Worm (Caenorhabditis elegans): ENCODE results near the gene str-40.

DNA sequence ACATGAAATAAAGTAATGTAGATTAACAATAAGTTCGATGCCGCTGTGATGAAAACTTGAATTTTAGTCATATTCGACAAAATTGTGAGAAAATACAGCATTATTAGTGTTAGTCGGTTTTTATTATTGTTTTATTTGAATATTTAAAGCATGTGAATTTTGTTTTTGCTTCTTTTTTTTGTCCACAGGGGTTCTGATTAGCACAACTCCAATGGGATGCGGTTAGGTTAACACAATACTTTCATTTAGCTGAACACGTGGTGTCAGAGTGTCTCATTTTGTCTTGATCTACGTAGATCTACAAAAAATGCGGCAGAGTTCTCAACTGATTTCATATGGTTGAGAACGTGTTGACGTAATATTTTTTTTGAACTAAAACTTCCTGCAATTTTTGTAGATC lies at the start of gene str-40:
- no peak for TF ChIP-seq ces-1 (GFP tag; optimal IDR thresholded peaks at IDR 0.05)
- TF ChIP-seq ztf-11 (tag; optimal IDR thresholded peaks at IDR 0.05): no peak
- no peak for TF ChIP-seq elt-3 (tag; optimal IDR thresholded peaks at IDR 0.05)
- TF ChIP-seq nhr-76 (tag; optimal IDR thresholded peaks at IDR 0.05): no peak
